Worm (Caenorhabditis elegans) whole organism, L4 larva: ENCODE measurements around the gene dpy-7.

ENCODE experiments used
- ZK546.5 ChIP-seq, 2 experiments: sonication (generic microtip); optimal IDR thresholded peaks; 2 replicates each; lab custom pipeline; 2017; ENCODE audit warnings: missing biosample characterization in 2 of 2, missing genetic modification characterization in 2 of 2
- dmd-9 ChIP-seq: fragments of 200-800 bp; sonication (Bioruptor generic); IDR thresholded peaks from 2 replicates; pipeline ENCODE4 v1.3.6; 2022; ENCODE audit warnings: missing genetic modification reagents, missing genetic modification characterization, missing compliant biosample characterization
- egl-27 ChIP-seq: sonication (generic microtip); optimal IDR thresholded peaks from 3 replicates; lab custom pipeline; 2017; ENCODE audit warnings: missing biosample characterization, missing genetic modification reagents, missing genetic modification characterization
- nhr-11 ChIP-seq: fragments of 150-350 bp; optimal IDR thresholded peaks from 2 replicates; lab custom pipeline; 2014; ENCODE audit warnings: missing biosample characterization, missing genetic modification characterization
- rbr-2 ChIP-seq: sonication (generic microtip); optimal IDR thresholded peaks from 2 replicates; lab custom pipeline; 2016; ENCODE audit warnings: missing genotype, missing genetic modification characterization, missing compliant biosample characterization

ce11 chrX:7495491-7495890 is 42.1 kb downstream of the dpy-7 start, which contains the start of gene try-14:
- TF ChIP-seq dmd-9 (GFP tag; lab: Robert Waterston, UW), result no peak
- TF ChIP-seq ZK546.5 (tag; optimal IDR thresholded peaks at IDR 0.05; lab: Kevin White, UChicago), result no peak
- TF ChIP-seq nhr-11 (tag; lab: Kevin White, UChicago), result no peak
- TF ChIP-seq rbr-2, result no peak
- no peak for TF ChIP-seq egl-27 (tag; lab: Kevin White, UChicago)
